Worm (Caenorhabditis elegans) whole organism, L4 larva: ENCODE data around the gene F31E8.5.

ENCODE experiments used
- dmd-9 ChIP-seq: fragments of 200-800 bp; sonication (Bioruptor generic); IDR thresholded peaks from 2 replicates; pipeline ENCODE4 v1.3.6; 2022; ENCODE audit warnings: missing genetic modification reagents, missing genetic modification characterization, missing compliant biosample characterization
- dve-1 ChIP-seq: sonication (generic microtip); optimal IDR thresholded peaks from 2 replicates; lab custom pipeline; 2017; ENCODE audit warnings: antibody characterized with exemption, mild to moderate bottlenecking, missing genetic modification characterization, missing compliant biosample characterization; ENCODE audit not compliant: insufficient read depth
- fos-1 ChIP-seq: fragments of 150-350 bp; optimal IDR thresholded peaks from 2 replicates; lab custom pipeline; 2014; ENCODE audit warnings: missing biosample characterization, missing genetic modification characterization
- lin-13 ChIP-seq: fragments of 150-350 bp; optimal IDR thresholded peaks from 2 replicates; lab custom pipeline; 2014; ENCODE audit warnings: missing biosample characterization, missing genetic modification reagents, missing genetic modification characterization
- lsy-2 ChIP-seq, 2 experiments: fragments of 150-350 bp in 1 of 2; sonication (generic microtip) in 1 of 2; optimal IDR thresholded peaks; 2 replicates each; lab custom pipeline; 2014 to 2017; ENCODE audit warnings: missing biosample characterization in 2 of 2, missing genetic modification characterization in 2 of 2
- nhr-25 ChIP-seq: sonication (generic microtip); optimal IDR thresholded peaks from 2 replicates; lab custom pipeline; 2017; ENCODE audit warnings: missing genetic modification characterization, mild to moderate bottlenecking, missing compliant biosample characterization, antibody characterized with exemption, moderate library complexity, borderline replicate concordance; ENCODE audit not compliant: insufficient read depth
- snpc-4 ChIP-seq: fragments of 150-350 bp; optimal IDR thresholded peaks from 2 replicates; lab custom pipeline; 2014; ENCODE audit warnings: missing biosample characterization, missing genetic modification characterization
- unc-39 ChIP-seq: sonication (generic microtip); optimal IDR thresholded peaks from 2 replicates; lab custom pipeline; 2017; ENCODE audit warnings: missing biosample characterization, missing genetic modification characterization
- ztf-11 ChIP-seq: fragments of 150-350 bp; optimal IDR thresholded peaks from 2 replicates; lab custom pipeline; 2014; ENCODE audit warnings: missing biosample characterization, missing genetic modification characterization

DNA sequence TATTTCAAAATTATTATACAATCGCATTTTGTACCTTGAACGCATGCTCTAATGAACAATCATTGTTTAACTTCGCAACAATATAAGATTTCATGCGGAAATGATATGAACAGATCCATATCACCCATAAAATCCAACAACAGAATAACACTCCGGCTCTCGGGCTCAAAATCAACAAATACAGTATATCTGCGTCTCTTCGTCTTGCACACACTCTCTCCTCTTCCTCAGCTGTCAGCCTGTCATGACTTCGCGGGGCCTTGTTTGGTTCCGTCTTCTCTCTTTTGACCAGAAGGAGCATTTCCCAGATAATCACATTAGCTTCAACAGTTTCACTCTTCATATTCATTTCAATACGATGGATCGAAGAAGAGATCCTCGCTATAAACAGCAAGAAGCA is 50.8 kb downstream of the F31E8.5 start, which contains the start of gene F41G3.3:
- TF ChIP-seq dve-1 (tag; lab: Kevin White, UChicago) (no peak), unc-39 (tag; lab: Kevin White, UChicago) (no peak), nhr-25 (tag; lab: Kevin White, UChicago) (no peak), lsy-2 (tag; optimal IDR thresholded peaks at IDR 0.05; lab: Kevin White, UChicago) (no peak), dmd-9 (GFP tag; lab: Robert Waterston, UW) (no peak), ztf-11 (no peak), snpc-4 (no peak), fos-1 (tag; lab: Kevin White, UChicago) (no peak), lin-13 (GFP tag; lab: Kevin White, UChicago) (no peak)
